Worm (Caenorhabditis elegans) whole organism, mixed stage, embryonic: Measurements from ENCODE around the gene Y49F6B.8.

Experiments
- elt-1 ChIP-seq: sonication (generic microtip); optimal IDR thresholded peaks from 2 replicates; lab custom pipeline; 2017; ENCODE audit warnings: missing genetic modification characterization, mild to moderate bottlenecking, missing compliant biosample characterization, antibody characterized with exemption, moderate library complexity, borderline replicate concordance; ENCODE audit not compliant: insufficient read depth
- flh-1 ChIP-seq: fragments of 200-800 bp; sonication (Bioruptor generic); optimal IDR thresholded peaks from 2 replicates; lab custom pipeline; 2018; ENCODE audit warnings: mild to moderate bottlenecking, missing genetic modification characterization, moderate library complexity, missing compliant biosample characterization
- lin-13 ChIP-seq: fragments of 150-350 bp; optimal IDR thresholded peaks from 2 replicates; lab custom pipeline; 2014; ENCODE audit warnings: missing biosample characterization, missing genetic modification characterization
- lin-32 ChIP-seq: fragments of 200-800 bp; sonication (Bioruptor generic); optimal IDR thresholded peaks from 2 replicates; lab custom pipeline; 2018; ENCODE audit warnings: mild to moderate bottlenecking, missing genetic modification characterization, missing compliant biosample characterization
- mep-1 ChIP-seq: fragments of 150-350 bp; optimal IDR thresholded peaks from 2 replicates; lab custom pipeline; 2017; ENCODE audit warnings: missing biosample characterization, missing genetic modification reagents, missing genetic modification characterization, inconsistent platforms
- mls-2 ChIP-seq: sonication (generic microtip); optimal IDR thresholded peaks from 2 replicates; lab custom pipeline; 2016; ENCODE audit warnings: mild to moderate bottlenecking, missing genetic modification characterization, moderate library complexity, missing compliant biosample characterization
- nhr-12 ChIP-seq: fragments of 150-350 bp; optimal IDR thresholded peaks from 2 replicates; lab custom pipeline; 2014; ENCODE audit warnings: missing biosample characterization, missing genetic modification characterization
- nhr-237 ChIP-seq: fragments of 150-350 bp; optimal IDR thresholded peaks from 2 replicates; lab custom pipeline; 2014; ENCODE audit warnings: missing biosample characterization, missing genetic modification characterization
- nhr-28 ChIP-seq: fragments of 150-350 bp; optimal IDR thresholded peaks from 2 replicates; lab custom pipeline; 2014; ENCODE audit warnings: missing biosample characterization, missing genetic modification characterization
- snpc-4 ChIP-seq: fragments of 150-350 bp; optimal IDR thresholded peaks from 2 replicates; lab custom pipeline; 2014; ENCODE audit warnings: missing biosample characterization, missing genetic modification characterization
- unc-62 ChIP-seq: fragments of 150-350 bp; optimal IDR thresholded peaks from 2 replicates; lab custom pipeline; 2014; ENCODE audit warnings: missing biosample characterization, missing genetic modification reagents, missing genetic modification characterization
- ztf-11 ChIP-seq: fragments of 150-350 bp; optimal IDR thresholded peaks from 2 replicates; lab custom pipeline; 2014; ENCODE audit warnings: missing biosample characterization, missing genetic modification characterization

DNA sequence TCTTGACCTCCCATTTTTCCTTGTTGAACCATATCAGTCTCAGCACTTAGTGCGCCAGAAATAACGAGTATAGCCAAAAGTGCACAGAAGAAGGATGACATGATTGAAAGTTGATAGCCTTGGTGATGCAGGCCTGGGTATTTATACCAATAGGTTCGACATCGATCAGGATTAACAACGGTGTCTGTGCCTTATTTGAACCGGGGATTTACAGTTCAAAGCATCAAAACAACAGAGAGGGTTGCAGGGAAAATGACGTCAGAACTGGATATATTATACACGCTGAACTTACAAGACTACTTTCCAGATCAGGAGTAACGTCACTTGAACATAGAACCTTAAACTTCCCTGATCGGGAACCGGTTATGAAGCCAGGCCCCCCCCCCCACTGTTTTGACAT is 9.2 kb downstream of the Y49F6B.8 start, which contains the start of gene Y49F6B.12:
- TF ChIP-seq nhr-12 (tag; lab: Kevin White, UChicago) (no peak), nhr-28 (tag; lab: Kevin White, UChicago) (no peak), ztf-11 (tag; lab: Kevin White, UChicago) (no peak), lin-13 (tag; lab: Kevin White, UChicago) (no peak), mep-1 (tag; lab: Kevin White, UChicago) (no peak), nhr-237 (no peak), snpc-4 (tag; lab: Kevin White, UChicago) (no peak), flh-1 (GFP tag; lab: Kevin White, UChicago) (no peak), unc-62 (GFP tag; lab: Kevin White, UChicago) (no peak), mls-2 (tag; lab: Kevin White, UChicago) (no peak), lin-32 (GFP tag; lab: Kevin White, UChicago) (no peak), elt-1 (tag; lab: Kevin White, UChicago) (no peak)
